Worm (Caenorhabditis elegans) whole organism, L1 larva: Measurements from ENCODE around the gene F17E5.2.

Experiments used
- C04F5.9 ChIP-seq: sonication (generic microtip); optimal IDR thresholded peaks from 2 replicates; lab custom pipeline; 2016; ENCODE audit warnings: missing genetic modification characterization, missing compliant biosample characterization
- C16A3.4 ChIP-seq: fragments of 150-350 bp; optimal IDR thresholded peaks from 2 replicates; lab custom pipeline; 2014; ENCODE audit warnings: missing biosample characterization, missing genetic modification characterization
- C34B4.2 ChIP-seq: sonication (generic microtip); optimal IDR thresholded peaks from 2 replicates; lab custom pipeline; 2017; ENCODE audit warnings: mild to moderate bottlenecking, missing genetic modification characterization, missing compliant biosample characterization
- aha-1 ChIP-seq: fragments of 150-350 bp; optimal IDR thresholded peaks from 2 replicates; lab custom pipeline; 2014; ENCODE audit warnings: missing biosample characterization, missing genetic modification characterization
- alr-1 ChIP-seq: fragments of 200-800 bp; sonication (Bioruptor generic); optimal IDR thresholded peaks from 2 replicates; lab custom pipeline; 2018; ENCODE audit warnings: borderline replicate concordance, mild to moderate bottlenecking, missing genetic modification characterization, missing compliant biosample characterization
- aly-2 ChIP-seq: fragments of 150-350 bp; optimal IDR thresholded peaks from 2 replicates; lab custom pipeline; 2014; ENCODE audit warnings: missing biosample characterization, missing genetic modification characterization
- ama-1 ChIP-seq: fragments of 150-350 bp; optimal IDR thresholded peaks from 2 replicates; lab custom pipeline; 2014
- ceh-63 ChIP-seq: fragments of 200-800 bp; sonication (Bioruptor generic); optimal IDR thresholded peaks from 2 replicates; lab custom pipeline; 2018; ENCODE audit warnings: mild to moderate bottlenecking, missing genetic modification characterization, missing compliant biosample characterization
- ces-1 ChIP-seq: fragments of 150-350 bp; optimal IDR thresholded peaks from 2 replicates; lab custom pipeline; 2014; ENCODE audit warnings: missing biosample characterization, missing genetic modification reagents, missing genetic modification characterization
- egl-13 ChIP-seq: sonication (generic microtip); optimal IDR thresholded peaks from 2 replicates; lab custom pipeline; 2016; ENCODE audit warnings: missing genotype, missing genetic modification reagents, missing genetic modification characterization, missing compliant biosample characterization
- fkh-10 ChIP-seq: sonication (generic microtip); optimal IDR thresholded peaks from 2 replicates; lab custom pipeline; 2017; ENCODE audit warnings: missing biosample characterization, missing genetic modification reagents, missing genetic modification characterization
- fos-1 ChIP-seq: fragments of 150-350 bp; optimal IDR thresholded peaks from 2 replicates; lab custom pipeline; 2014; ENCODE audit warnings: missing biosample characterization, missing genetic modification characterization
- grh-1 ChIP-seq: fragments of 200-800 bp; sonication (Bioruptor generic); IDR thresholded peaks from 2 replicates; pipeline ENCODE4 v1.3.6; 2022; ENCODE audit warnings: missing genetic modification reagents, missing genetic modification characterization, missing compliant biosample characterization
- hpl-2 ChIP-seq: fragments of 150-350 bp; optimal IDR thresholded peaks from 2 replicates; lab custom pipeline; 2014; ENCODE audit warnings: missing biosample characterization, missing genetic modification reagents, missing genetic modification characterization
- jun-1 ChIP-seq: fragments of 150-350 bp; optimal IDR thresholded peaks from 2 replicates; lab custom pipeline; 2014; ENCODE audit warnings: missing biosample characterization, missing genetic modification reagents, missing genetic modification characterization
- lin-15B ChIP-seq: fragments of 150-350 bp; sonication (generic microtip); optimal IDR thresholded peaks from 3 replicates; lab custom pipeline; 2014; ENCODE audit warnings: missing biosample characterization, missing genetic modification characterization
- lir-3 ChIP-seq: sonication (generic microtip); optimal IDR thresholded peaks from 2 replicates; lab custom pipeline; 2016; ENCODE audit warnings: mild to moderate bottlenecking, missing genetic modification characterization, moderate library complexity, missing compliant biosample characterization; ENCODE audit not compliant: poor library complexity
- mab-9 ChIP-seq: fragments of 200-800 bp; sonication (Bioruptor generic); IDR thresholded peaks from 2 replicates; pipeline ENCODE4 v1.3.6; 2022; ENCODE audit warnings: missing genetic modification reagents, missing genetic modification characterization, missing compliant biosample characterization
- mef-2 ChIP-seq: fragments of 150-350 bp; optimal IDR thresholded peaks from 2 replicates; lab custom pipeline; 2014; ENCODE audit warnings: missing biosample characterization, missing genetic modification characterization
- nhr-19 ChIP-seq: fragments of 200-800 bp; sonication (Bioruptor generic); conservative IDR thresholded peaks from 2 replicates; pipeline ENCODE4 v1.3.6; 2022; ENCODE audit warnings: missing genetic modification characterization, missing compliant biosample characterization
- nhr-237 ChIP-seq: fragments of 150-350 bp; optimal IDR thresholded peaks from 2 replicates; lab custom pipeline; 2014; ENCODE audit warnings: missing biosample characterization, missing genetic modification characterization
- nhr-28 ChIP-seq: fragments of 150-350 bp; optimal IDR thresholded peaks from 2 replicates; lab custom pipeline; 2014; ENCODE audit warnings: missing biosample characterization, missing genetic modification characterization
- nhr-71 ChIP-seq: sonication (generic microtip); optimal IDR thresholded peaks from 2 replicates; lab custom pipeline; 2016; ENCODE audit warnings: mild to moderate bottlenecking, missing genetic modification characterization, moderate library complexity, missing compliant biosample characterization
- nhr-77 ChIP-seq: fragments of 150-350 bp; optimal IDR thresholded peaks from 2 replicates; lab custom pipeline; 2014; ENCODE audit warnings: missing biosample characterization, missing genetic modification characterization
- nhr-84 ChIP-seq: sonication (generic microtip); optimal IDR thresholded peaks from 2 replicates; lab custom pipeline; 2017; ENCODE audit warnings: missing biosample characterization, missing genetic modification characterization
- nhr-90 ChIP-seq: sonication (generic microtip); optimal IDR thresholded peaks from 2 replicates; lab custom pipeline; 2016; ENCODE audit warnings: mild to moderate bottlenecking, missing genetic modification characterization, missing compliant biosample characterization; ENCODE audit not compliant: poor library complexity
- pag-3 ChIP-seq: sonication (generic microtip); optimal IDR thresholded peaks from 2 replicates; lab custom pipeline; 2017; ENCODE audit warnings: missing genetic modification characterization, mild to moderate bottlenecking, missing compliant biosample characterization, antibody characterized with exemption, borderline replicate concordance; ENCODE audit not compliant: insufficient read depth
- pqm-1 ChIP-seq: sonication (generic microtip); optimal IDR thresholded peaks from 3 replicates; lab custom pipeline; 2017; ENCODE audit warnings: missing biosample characterization, missing genetic modification characterization
- rnt-1 ChIP-seq: sonication (generic microtip); optimal IDR thresholded peaks from 2 replicates; lab custom pipeline; 2016; ENCODE audit warnings: mild to moderate bottlenecking, missing genetic modification characterization, moderate library complexity, missing compliant biosample characterization
- snpc-4 ChIP-seq: fragments of 150-350 bp; optimal IDR thresholded peaks from 2 replicates; lab custom pipeline; 2014; ENCODE audit warnings: missing biosample characterization, missing genetic modification characterization
- sox-4 ChIP-seq: sonication (generic microtip); optimal IDR thresholded peaks from 2 replicates; lab custom pipeline; 2016; ENCODE audit warnings: missing genetic modification characterization, missing compliant biosample characterization
- sptf-1 ChIP-seq: fragments of 150-350 bp; optimal IDR thresholded peaks from 2 replicates; lab custom pipeline; 2014; ENCODE audit warnings: missing biosample characterization, missing genetic modification characterization
- tbx-2 ChIP-seq: sonication (generic microtip); optimal IDR thresholded peaks from 2 replicates; lab custom pipeline; 2016; ENCODE audit warnings: missing genetic modification characterization, missing compliant biosample characterization
- tlp-1 ChIP-seq: fragments of 150-350 bp; optimal IDR thresholded peaks from 2 replicates; lab custom pipeline; 2014; ENCODE audit warnings: missing biosample characterization, missing genetic modification characterization
- unc-30 ChIP-seq: sonication (generic microtip); optimal IDR thresholded peaks from 2 replicates; lab custom pipeline; 2017; ENCODE audit warnings: missing biosample characterization, missing genetic modification characterization
- unc-86 ChIP-seq: sonication (generic microtip); optimal IDR thresholded peaks from 2 replicates; lab custom pipeline; 2016; ENCODE audit warnings: missing genetic modification characterization, missing compliant biosample characterization
- unc-98 ChIP-seq: fragments of 200-800 bp; sonication (Bioruptor generic); IDR thresholded peaks from 2 replicates; pipeline ENCODE4 v1.3.6; 2022; ENCODE audit warnings: missing genetic modification characterization, missing compliant biosample characterization
- zip-4 ChIP-seq: fragments of 200-800 bp; sonication (Bioruptor generic); optimal IDR thresholded peaks from 2 replicates; lab custom pipeline; 2018; ENCODE audit warnings: mild to moderate bottlenecking, missing genetic modification characterization, moderate library complexity, missing compliant biosample characterization
- ztf-4 ChIP-seq: fragments of 150-350 bp; optimal IDR thresholded peaks from 2 replicates; lab custom pipeline; 2014; ENCODE audit warnings: missing biosample characterization, missing genetic modification characterization

The F17E5.2 gene

DNA sequence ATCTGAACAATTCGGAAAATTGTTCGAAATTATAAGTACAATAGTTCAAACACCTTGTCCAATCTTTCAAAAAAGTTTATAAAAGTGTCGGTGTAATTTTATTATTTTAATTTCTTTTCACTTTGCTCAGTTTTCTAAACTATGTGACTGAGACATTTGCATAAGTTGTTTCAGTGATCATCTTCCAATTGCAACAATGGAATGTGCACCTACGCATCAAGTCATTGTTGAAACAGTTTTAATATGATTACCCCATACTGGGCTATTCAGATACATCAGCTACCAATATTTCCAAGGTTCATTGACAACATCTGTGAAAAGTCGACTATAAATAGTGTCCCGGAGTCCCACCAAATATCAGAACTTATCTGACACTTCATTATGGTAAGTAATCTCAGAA lies 36.9 kb upstream of the F17E5.2 start, which contains the start of gene nspc-13:
TSS of gene nspc-13 (plus strand) at position 301 of the 400 bp plus-strand sequence.
- TF ChIP-seq egl-13 (tag; lab: Kevin White, UChicago) (no peak), C34B4.2 (tag; lab: Kevin White, UChicago) (no peak), hpl-2 (GFP tag; lab: Kevin White, UChicago) (no peak), sox-4 (tag; lab: Kevin White, UChicago) (no peak), C16A3.4 (no peak), unc-30 (tag; lab: Kevin White, UChicago) (no peak), lir-3 (tag; lab: Kevin White, UChicago) (no peak), tlp-1 (tag; lab: Kevin White, UChicago) (no peak)

DNA sequence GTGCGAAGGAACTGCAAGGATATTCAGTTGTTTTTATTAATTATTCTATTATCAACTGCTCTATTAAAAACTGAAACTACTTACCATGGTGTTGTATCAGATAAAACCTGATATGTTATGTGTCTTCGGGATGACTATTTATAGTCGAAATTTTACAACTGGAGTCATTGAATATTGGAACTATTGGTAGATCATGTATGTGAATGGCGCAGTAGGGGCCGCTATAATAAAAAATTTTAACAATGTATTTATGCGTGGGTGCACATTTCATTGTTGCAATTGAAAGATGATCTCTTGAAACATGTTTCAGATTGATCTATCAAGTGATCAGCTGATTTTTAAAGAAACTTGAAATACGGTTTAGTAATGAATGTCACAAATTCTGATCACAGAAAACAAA lies 35.1 kb upstream of the F17E5.2 start, which contains the start of gene nspc-14:
TSS of gene nspc-14 (minus strand) at position 101 of the 400 bp plus-strand sequence.
- TF ChIP-seq alr-1 (tag; lab: Kevin White, UChicago), result no peak
- TF ChIP-seq unc-98, result no peak
- no peak for TF ChIP-seq rnt-1 (tag; lab: Kevin White, UChicago)
- no peak for TF ChIP-seq ama-1 (lab: Kevin White, UChicago)
- no peak for TF ChIP-seq unc-86 (tag; lab: Kevin White, UChicago)
- TF ChIP-seq pag-3 (tag; lab: Kevin White, UChicago), result no peak
- TF ChIP-seq jun-1 (tag; lab: Kevin White, UChicago), result no peak
- TF ChIP-seq zip-4 (GFP tag; lab: Kevin White, UChicago), result no peak
- no peak for TF ChIP-seq aha-1 (tag; lab: Kevin White, UChicago)
- no peak for TF ChIP-seq grh-1 (GFP tag; lab: Robert Waterston, UW)
- no peak for TF ChIP-seq pqm-1 (tag; lab: Kevin White, UChicago)
- no peak for TF ChIP-seq sox-4 (tag; lab: Kevin White, UChicago)
- TF ChIP-seq tlp-1 (tag; lab: Kevin White, UChicago), result no peak
- TF ChIP-seq fkh-10, result no peak
- no peak for TF ChIP-seq nhr-90 (tag; lab: Kevin White, UChicago)
- no peak for TF ChIP-seq fos-1 (tag; lab: Kevin White, UChicago)
- TF ChIP-seq sptf-1 (tag; lab: Kevin White, UChicago), result no peak
- no peak for TF ChIP-seq nhr-237 (tag; lab: Kevin White, UChicago)
- TF ChIP-seq nhr-28 (tag; lab: Kevin White, UChicago), result no peak
- TF ChIP-seq ceh-63 (GFP tag; lab: Kevin White, UChicago), result no peak

DNA sequence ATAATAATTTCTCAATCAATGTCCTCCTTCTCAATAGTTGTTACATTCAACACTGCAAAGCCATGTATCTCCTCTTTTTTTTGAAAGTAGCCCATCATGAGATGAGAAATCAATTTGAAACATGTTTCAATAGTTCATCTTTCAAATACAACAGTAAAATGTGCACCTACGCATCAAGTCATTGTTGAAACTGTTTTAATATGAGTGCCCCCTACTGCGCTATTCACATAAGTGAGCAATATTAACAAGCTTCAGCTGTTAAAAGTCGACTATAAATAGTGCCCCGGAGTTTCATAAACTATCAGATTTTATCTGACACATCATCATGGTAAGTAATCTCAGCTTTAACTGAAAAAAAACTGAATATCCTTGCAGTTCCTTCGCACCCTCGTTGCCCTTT lies 33.6 kb upstream of the F17E5.2 start, which contains the start of the genes nspc-15 and F19H6.6:
TSS of gene nspc-15 (plus strand) at position 301 of the 400 bp plus-strand sequence.
TSS of gene F19H6.6 (plus strand) at position 384 of the 400 bp plus-strand sequence.
- no peak for TF ChIP-seq unc-30 (tag; lab: Kevin White, UChicago)
- no peak for TF ChIP-seq lin-15B (tag; lab: Kevin White, UChicago)
- no peak for TF ChIP-seq ces-1 (GFP tag; lab: Kevin White, UChicago)
- TF ChIP-seq C34B4.2 (tag; lab: Kevin White, UChicago), result no peak
- TF ChIP-seq aly-2 (tag; lab: Kevin White, UChicago), result no peak
- TF ChIP-seq tbx-2 (tag; lab: Kevin White, UChicago), result no peak
- TF ChIP-seq nhr-84 (tag; lab: Kevin White, UChicago), result no peak
- TF ChIP-seq nhr-28 (tag; lab: Kevin White, UChicago), result no peak
- TF ChIP-seq snpc-4 (tag; lab: Kevin White, UChicago), result no peak
- no peak for TF ChIP-seq ztf-4 (tag; lab: Kevin White, UChicago)
- no peak for TF ChIP-seq nhr-71 (tag; lab: Kevin White, UChicago)
- TF ChIP-seq sptf-1 (tag; lab: Kevin White, UChicago), result no peak
- no peak for TF ChIP-seq nhr-77 (tag; lab: Kevin White, UChicago)
- no peak for TF ChIP-seq nhr-19
- no peak for TF ChIP-seq mef-2 (tag; lab: Kevin White, UChicago)
- TF ChIP-seq mab-9 (GFP tag; lab: Robert Waterston, UW), result no peak
- no peak for TF ChIP-seq pqm-1 (tag; lab: Kevin White, UChicago)
- TF ChIP-seq C04F5.9 (tag; lab: Kevin White, UChicago), result no peak
